Fruit fly (Drosophila melanogaster) whole organism, prepupa: ENCODE measurements around the gene CG2540.
A peak's percentile ranks its signal among the peaks of the same experiment; 100 is the strongest.

Source experiments
- CG10631 ChIP-seq: fragments of 200-800 bp; sonication (Bioruptor generic); optimal IDR thresholded peaks from 2 replicates; lab custom pipeline; 2016; ENCODE audit warnings: missing biosample characterization, missing genetic modification characterization
- CG10669 ChIP-seq: fragments of 200-800 bp; sonication (Bioruptor generic); optimal IDR thresholded peaks from 3 replicates; lab custom pipeline; 2018; ENCODE audit warnings: missing biosample characterization, mild to moderate bottlenecking, missing genetic modification characterization, moderate library complexity
- CG11294 ChIP-seq: fragments of 200-800 bp; sonication (Bioruptor generic); IDR thresholded peaks from 2 replicates; pipeline ENCODE4 v1.3.6; 2022; ENCODE audit warnings: missing biosample characterization, missing genetic modification characterization
- CG15336 ChIP-seq: fragments of 200-800 bp; sonication (Bioruptor generic); IDR thresholded peaks from 2 replicates; pipeline ENCODE4 v1.3.6; 2022; ENCODE audit warnings: missing biosample characterization, missing genetic modification characterization
- CG1621 ChIP-seq: fragments of 200-800 bp; sonication (Bioruptor generic); optimal IDR thresholded peaks from 3 replicates; lab custom pipeline; 2018; ENCODE audit warnings: missing biosample characterization, mild to moderate bottlenecking, missing genetic modification characterization
- CG16779 ChIP-seq: fragments of 200-800 bp; sonication (Bioruptor generic); optimal IDR thresholded peaks from 3 replicates; lab custom pipeline; 2017; ENCODE audit warnings: missing biosample characterization, mild to moderate bottlenecking, missing genetic modification characterization
- CG31627 ChIP-seq: fragments of 200-800 bp; sonication (Bioruptor generic); optimal IDR thresholded peaks from 3 replicates; lab custom pipeline; 2016; ENCODE audit warnings: missing biosample characterization, missing genetic modification characterization
- CG32006 ChIP-seq: fragments of 200-800 bp; sonication (Bioruptor generic); optimal IDR thresholded peaks from 3 replicates; lab custom pipeline; 2017; ENCODE audit warnings: missing biosample characterization, mild to moderate bottlenecking, missing genetic modification characterization
- CG34406 ChIP-seq: fragments of 200-800 bp; sonication (Bioruptor generic); optimal IDR thresholded peaks from 3 replicates; lab custom pipeline; 2016; ENCODE audit warnings: missing biosample characterization, missing genetic modification characterization
- CG3919 ChIP-seq: fragments of 200-800 bp; sonication (Bioruptor generic); optimal IDR thresholded peaks from 3 replicates; lab custom pipeline; 2016; ENCODE audit warnings: missing biosample characterization, missing genetic modification characterization
- CG6163 ChIP-seq: fragments of 200-800 bp; sonication (Bioruptor generic); IDR thresholded peaks from 3 replicates; pipeline ENCODE4 v1.3.6; 2022; ENCODE audit warnings: missing biosample characterization, missing genetic modification characterization
- CG6792 ChIP-seq: fragments of 200-800 bp; sonication (Bioruptor generic); optimal IDR thresholded peaks from 3 replicates; lab custom pipeline; 2016; ENCODE audit warnings: missing biosample characterization, missing genetic modification characterization
- CG6854 ChIP-seq: fragments of 200-800 bp; sonication (Bioruptor generic); optimal IDR thresholded peaks from 2 replicates; lab custom pipeline; 2017; ENCODE audit warnings: missing biosample characterization, mild to moderate bottlenecking, missing genetic modification characterization
- CG7368 ChIP-seq: fragments of 200-800 bp; sonication (Bioruptor generic); optimal IDR thresholded peaks from 3 replicates; lab custom pipeline; 2016; ENCODE audit warnings: missing biosample characterization, missing genetic modification characterization
- CG8319 ChIP-seq: fragments of 200-800 bp; sonication (Bioruptor generic); optimal IDR thresholded peaks from 3 replicates; lab custom pipeline; 2016; ENCODE audit warnings: missing biosample characterization, missing genetic modification characterization
- CG8632 ChIP-seq: fragments of 200-800 bp; sonication (Bioruptor generic); optimal IDR thresholded peaks from 3 replicates; lab custom pipeline; 2016; ENCODE audit warnings: missing biosample characterization, missing genetic modification characterization
- CG9139 ChIP-seq: fragments of 200-800 bp; sonication (Bioruptor generic); optimal IDR thresholded peaks from 3 replicates; lab custom pipeline; 2017; ENCODE audit warnings: missing biosample characterization, mild to moderate bottlenecking, missing genetic modification characterization
- Eip75B ChIP-seq: fragments of 200-800 bp; sonication (Bioruptor generic); optimal IDR thresholded peaks from 3 replicates; lab custom pipeline; 2016; ENCODE audit warnings: missing biosample characterization, missing genetic modification characterization
- Eip93F ChIP-seq: fragments of 200-800 bp; sonication (Bioruptor generic); optimal IDR thresholded peaks from 2 replicates; lab custom pipeline; 2016; ENCODE audit warnings: missing biosample characterization, mild to moderate bottlenecking, missing genetic modification characterization
- Ets21C ChIP-seq: fragments of 200-800 bp; sonication (Bioruptor generic); optimal IDR thresholded peaks from 3 replicates; lab custom pipeline; 2016; ENCODE audit warnings: missing biosample characterization, missing genetic modification characterization
- Ets96B ChIP-seq: fragments of 200-800 bp; optimal IDR thresholded peaks from 2 replicates; lab custom pipeline; 2019; ENCODE audit warnings: missing biosample characterization, mild to moderate bottlenecking, missing genetic modification characterization, moderate library complexity
- Gug ChIP-seq: fragments of 200-800 bp; sonication (Bioruptor generic); IDR thresholded peaks from 2 replicates; pipeline ENCODE4 v1.3.6; 2022; ENCODE audit warnings: missing biosample characterization, missing genetic modification characterization
- Hr38 ChIP-seq: sonication (Bioruptor generic); optimal IDR thresholded peaks from 2 replicates; lab custom pipeline; 2016; ENCODE audit warnings: missing biosample characterization, missing genetic modification characterization
- Hr39 ChIP-seq: fragments of 200-800 bp; sonication (Bioruptor generic); optimal IDR thresholded peaks from 2 replicates; lab custom pipeline; 2016; ENCODE audit warnings: missing biosample characterization, missing genetic modification characterization
- Hr4 ChIP-seq: fragments of 200-800 bp; sonication (Bioruptor generic); optimal IDR thresholded peaks from 3 replicates; lab custom pipeline; 2016; ENCODE audit warnings: missing biosample characterization, missing genetic modification characterization
- Lpt ChIP-seq: fragments of 200-800 bp; sonication (Bioruptor generic); optimal IDR thresholded peaks from 3 replicates; lab custom pipeline; 2016; ENCODE audit warnings: missing biosample characterization, missing genetic modification characterization
- Met ChIP-seq: fragments of 200-800 bp; sonication (Bioruptor generic); optimal IDR thresholded peaks from 3 replicates; lab custom pipeline; 2016; ENCODE audit warnings: missing biosample characterization, missing genetic modification characterization
- OdsH ChIP-seq: fragments of 200-800 bp; sonication (Bioruptor generic); optimal IDR thresholded peaks from 3 replicates; lab custom pipeline; 2016; ENCODE audit warnings: missing biosample characterization, missing genetic modification characterization
- Smox ChIP-seq: fragments of 200-800 bp; sonication (Bioruptor generic); optimal IDR thresholded peaks from 3 replicates; lab custom pipeline; 2016; ENCODE audit warnings: missing biosample characterization, missing genetic modification characterization
- Sox102F ChIP-seq: fragments of 200-800 bp; sonication (Bioruptor generic); optimal IDR thresholded peaks from 2 replicates; lab custom pipeline; 2016; ENCODE audit warnings: missing biosample characterization, mild to moderate bottlenecking, missing genetic modification characterization
- Sox15 ChIP-seq: fragments of 200-800 bp; sonication (Bioruptor generic); optimal IDR thresholded peaks from 3 replicates; lab custom pipeline; 2016; ENCODE audit warnings: missing biosample characterization, missing genetic modification characterization
- achi ChIP-seq: fragments of 200-800 bp; sonication (Bioruptor generic); optimal IDR thresholded peaks from 3 replicates; lab custom pipeline; 2016; ENCODE audit warnings: missing biosample characterization, missing genetic modification characterization
- acj6 ChIP-seq: fragments of 200-800 bp; sonication (Bioruptor generic); optimal IDR thresholded peaks from 3 replicates; lab custom pipeline; 2016; ENCODE audit warnings: missing biosample characterization, missing genetic modification characterization
- dac ChIP-seq: fragments of 200-800 bp; sonication (Bioruptor generic); optimal IDR thresholded peaks from 2 replicates; lab custom pipeline; 2017; ENCODE audit warnings: missing biosample characterization, mild to moderate bottlenecking, missing genetic modification characterization
- dsx ChIP-seq: fragments of 200-800 bp; optimal IDR thresholded peaks from 3 replicates; lab custom pipeline; 2019; ENCODE audit warnings: missing biosample characterization, mild to moderate bottlenecking, missing genetic modification characterization, moderate library complexity; ENCODE audit not compliant: poor library complexity, severe bottlenecking
- eg ChIP-seq: fragments of 200-800 bp; sonication (Bioruptor generic); IDR thresholded peaks from 3 replicates; pipeline ENCODE4 v1.3.6; 2022; ENCODE audit warnings: missing biosample characterization, missing genetic modification characterization
- fd85E ChIP-seq: fragments of 200-800 bp; sonication (Bioruptor generic); optimal IDR thresholded peaks from 3 replicates; lab custom pipeline; 2016; ENCODE audit warnings: missing biosample characterization, missing genetic modification characterization
- fkh ChIP-seq: fragments of 200-800 bp; sonication (Bioruptor generic); optimal IDR thresholded peaks from 3 replicates; lab custom pipeline; 2017; ENCODE audit warnings: missing biosample characterization, mild to moderate bottlenecking, missing genetic modification characterization, moderate library complexity
- lz ChIP-seq: fragments of 200-800 bp; sonication (Bioruptor generic); optimal IDR thresholded peaks from 3 replicates; lab custom pipeline; 2016; ENCODE audit warnings: missing biosample characterization, missing genetic modification characterization
- net ChIP-seq: fragments of 200-800 bp; sonication (Bioruptor generic); optimal IDR thresholded peaks from 3 replicates; lab custom pipeline; 2016; ENCODE audit warnings: missing biosample characterization, missing genetic modification characterization
- pdm3 ChIP-seq: fragments of 200-800 bp; sonication (Bioruptor generic); optimal IDR thresholded peaks from 3 replicates; lab custom pipeline; 2016; ENCODE audit warnings: missing biosample characterization, missing genetic modification characterization
- salr ChIP-seq, 2 experiments: fragments of 200-800 bp; sonication (Bioruptor generic); optimal IDR thresholded peaks; 3 replicates each; lab custom pipeline; 2016 to 2018; ENCODE audit warnings: missing biosample characterization in 2 of 2, missing genetic modification characterization in 2 of 2, mild to moderate bottlenecking in 1 of 2
- spab ChIP-seq: fragments of 200-800 bp; sonication (Bioruptor generic); optimal IDR thresholded peaks from 2 replicates; lab custom pipeline; 2017; ENCODE audit warnings: missing biosample characterization, mild to moderate bottlenecking, missing genetic modification characterization, missing genetic modification reagents
- ss ChIP-seq, 2 experiments: fragments of 200-800 bp; sonication (Bioruptor generic); optimal IDR thresholded peaks; 2 replicates in 1 of 2; 3 replicates in 1 of 2; lab custom pipeline; 2017 to 2018; ENCODE audit warnings: mild to moderate bottlenecking in 2 of 2, missing biosample characterization in 2 of 2, missing genetic modification characterization in 2 of 2, moderate library complexity in 1 of 2
- svp ChIP-seq: fragments of 200-800 bp; sonication (Bioruptor generic); peaks from one replicate; lab custom pipeline; 2016; ENCODE audit warnings: missing biosample characterization, missing genetic modification characterization
- topi ChIP-seq: fragments of 200-800 bp; sonication (Bioruptor generic); optimal IDR thresholded peaks from 3 replicates; lab custom pipeline; 2016; ENCODE audit warnings: missing biosample characterization, missing genetic modification characterization

Gene CG2540

dm6 chrX:12666471-12666884 lies 36.8 kb downstream of the CG2540 start (continued):
- TF ChIP-seq dsx (peak; percentile 89), Met (GFP tag; lab: Kevin White, UChicago) (peak; percentile 93), CG15336 (peak; percentile 73), Ets21C (GFP tag; lab: Kevin White, UChicago) (peak; percentile 70), CG34406 (peak; percentile 93), Gug (peak; percentile 66), CG8319 (peak; percentile 64), Eip75B (GFP tag; lab: Kevin White, UChicago) (peak; percentile 83), achi (GFP tag; lab: Kevin White, UChicago) (peak; percentile 85), CG9139 (GFP tag; lab: Kevin White, UChicago) (peak; percentile 50), pdm3 (peak; percentile 80), topi (GFP tag; lab: Kevin White, UChicago) (peak; percentile 93), CG11294 (GFP tag; lab: Robert Waterston, UW) (peak; percentile 56), Lpt (peak; percentile 73), CG31627 (GFP tag; lab: Kevin White, UChicago) (peak; percentile 84), Sox15 (peak; percentile 67), OdsH (peak; percentile 85), CG7368 (GFP tag; lab: Kevin White, UChicago) (peak; percentile 69), lz (peak; percentile 87), dac (GFP tag; lab: Kevin White, UChicago) (no peak), Hr38 (GFP tag; lab: Kevin White, UChicago) (no peak), CG1621 (tag; lab: Kevin White, UChicago) (peak; percentile 66), salr (GFP tag; optimal IDR thresholded peaks at IDR 0.05; lab: Kevin White, UChicago) (peak; percentile 28 to 65)

- TF ChIP-seq CG3919 = no peak
- TF ChIP-seq CG6792 (GFP tag; lab: Kevin White, UChicago) = no peak
- TF ChIP-seq OdsH = no peak
- no peak for TF ChIP-seq acj6 (GFP tag; lab: Kevin White, UChicago)
- no peak for TF ChIP-seq eg
- TF ChIP-seq salr (GFP tag; optimal IDR thresholded peaks at IDR 0.05; lab: Kevin White, UChicago) = no peak
- no peak for TF ChIP-seq CG31627 (GFP tag; lab: Kevin White, UChicago)
- no peak for TF ChIP-seq CG16779 (tag; lab: Kevin White, UChicago)
- no peak for TF ChIP-seq CG6854 (GFP tag; lab: Kevin White, UChicago)
- no peak for TF ChIP-seq pdm3
- no peak for TF ChIP-seq CG6163 (GFP tag; lab: Robert Waterston, UW)
- no peak for TF ChIP-seq Gug
These were observed 37.3 kb downstream of the CG2540 start for dm6 chrX:12667008-12667407.

- TF ChIP-seq CG8632 (GFP tag; lab: Kevin White, UChicago) (no peak), CG11294 (GFP tag; lab: Robert Waterston, UW) (no peak), fkh (GFP tag; lab: Kevin White, UChicago) (peak; percentile 71), fd85E (GFP tag; lab: Kevin White, UChicago) (no peak), CG6792 (GFP tag; lab: Kevin White, UChicago) (no peak), CG31627 (GFP tag; lab: Kevin White, UChicago) (no peak), Eip93F (no peak), Smox (GFP tag; lab: Kevin White, UChicago) (no peak), CG6854 (GFP tag; lab: Kevin White, UChicago) (no peak), acj6 (GFP tag; lab: Kevin White, UChicago) (no peak), Met (GFP tag; lab: Kevin White, UChicago) (no peak), CG15336 (peak; percentile 28; the same call in 1 of the 2 replicates), Hr4 (GFP tag; lab: Kevin White, UChicago) (no peak), dsx (peak; percentile 10), ss (GFP tag; optimal IDR thresholded peaks at IDR 0.05; lab: Kevin White, UChicago) (peak; percentile 26 to 61), Lpt (no peak), svp (GFP tag; lab: Kevin White, UChicago) (peak; percentile 89), CG8319 (no peak), Eip75B (GFP tag; lab: Kevin White, UChicago) (no peak), Sox102F (GFP tag; lab: Kevin White, UChicago) (no peak), CG32006 (GFP tag; lab: Kevin White, UChicago) (no peak), CG1621 (tag; lab: Kevin White, UChicago) (no peak), CG10669 (GFP tag; lab: Kevin White, UChicago) (no peak), Hr39 (GFP tag; lab: Kevin White, UChicago) (no peak), spab (GFP tag; lab: Kevin White, UChicago) (no peak), lz (no peak), CG10631 (GFP tag; lab: Kevin White, UChicago) (no peak), net (GFP tag; lab: Kevin White, UChicago) (no peak), Gug (no peak), Sox15 (no peak), Ets96B (tag; lab: Kevin White, UChicago) (no peak), topi (GFP tag; lab: Kevin White, UChicago) (no peak), CG34406 (no peak)
These were observed 38.0 kb downstream of the CG2540 start for dm6 chrX:12667600-12668250.
